Worm (Caenorhabditis elegans) whole organism, late embryonic: ENCODE measurements around the gene C50F4.1.

Experiments
- K02D7.2 ChIP-seq: sonication (generic microtip); optimal IDR thresholded peaks from 2 replicates; lab custom pipeline; 2017; ENCODE audit warnings: mild to moderate bottlenecking, missing genetic modification characterization, missing compliant biosample characterization
- K09A11.1 ChIP-seq: sonication (generic microtip); optimal IDR thresholded peaks from 2 replicates; lab custom pipeline; 2017; ENCODE audit warnings: antibody characterized with exemption, mild to moderate bottlenecking, missing genetic modification characterization, missing compliant biosample characterization; ENCODE audit not compliant: insufficient read depth
- ahr-1 ChIP-seq: sonication (generic microtip); optimal IDR thresholded peaks from 2 replicates; lab custom pipeline; 2016; ENCODE audit warnings: missing genetic modification characterization, missing compliant biosample characterization
- ama-1 ChIP-seq: fragments of 150-350 bp; optimal IDR thresholded peaks from 2 replicates; lab custom pipeline; 2014
- ceh-14 ChIP-seq: sonication (generic microtip); optimal IDR thresholded peaks from 2 replicates; lab custom pipeline; 2016; ENCODE audit warnings: missing genotype, missing genetic modification characterization, missing compliant biosample characterization
- ceh-18 ChIP-seq: sonication (generic microtip); optimal IDR thresholded peaks from 2 replicates; lab custom pipeline; 2016; ENCODE audit warnings: missing genetic modification characterization, missing compliant biosample characterization
- ceh-19 ChIP-seq: fragments of 200-800 bp; sonication (Bioruptor generic); optimal IDR thresholded peaks from 2 replicates; lab custom pipeline; 2018; ENCODE audit warnings: mild to moderate bottlenecking, missing genetic modification characterization, missing compliant biosample characterization
- ceh-2 ChIP-seq: sonication (generic microtip); optimal IDR thresholded peaks from 2 replicates; lab custom pipeline; 2016; ENCODE audit warnings: missing genotype, missing genetic modification characterization, missing compliant biosample characterization
- ceh-22 ChIP-seq: sonication (generic microtip); optimal IDR thresholded peaks from 2 replicates; lab custom pipeline; 2017; ENCODE audit warnings: missing biosample characterization, missing genetic modification characterization
- ceh-31 ChIP-seq: sonication (generic microtip); optimal IDR thresholded peaks from 2 replicates; lab custom pipeline; 2016; ENCODE audit warnings: missing genetic modification characterization, missing compliant biosample characterization
- ceh-34 ChIP-seq: sonication (generic microtip); optimal IDR thresholded peaks from 2 replicates; lab custom pipeline; 2016; ENCODE audit warnings: mild to moderate bottlenecking, missing genetic modification characterization, missing compliant biosample characterization
- ceh-48 ChIP-seq: sonication (generic microtip); optimal IDR thresholded peaks from 2 replicates; lab custom pipeline; 2016; ENCODE audit warnings: missing genetic modification characterization, inconsistent platforms, missing compliant biosample characterization
- ceh-6 ChIP-seq: fragments of 200-800 bp; sonication (Bioruptor generic); optimal IDR thresholded peaks from 2 replicates; lab custom pipeline; 2018; ENCODE audit warnings: mild to moderate bottlenecking, missing genetic modification characterization, missing compliant biosample characterization
- ceh-9 ChIP-seq: sonication (generic microtip); optimal IDR thresholded peaks from 2 replicates; lab custom pipeline; 2016; ENCODE audit warnings: mild to moderate bottlenecking, missing genetic modification characterization, inconsistent platforms, missing compliant biosample characterization
- che-1 ChIP-seq: sonication (generic microtip); optimal IDR thresholded peaks from 2 replicates; lab custom pipeline; 2016; ENCODE audit warnings: mild to moderate bottlenecking, missing genetic modification characterization, missing compliant biosample characterization
- dmd-4 ChIP-seq: sonication (generic microtip); optimal IDR thresholded peaks from 2 replicates; lab custom pipeline; 2016; ENCODE audit warnings: borderline replicate concordance, missing genetic modification characterization, missing compliant biosample characterization
- dve-1 ChIP-seq: sonication (generic microtip); optimal IDR thresholded peaks from 2 replicates; lab custom pipeline; 2017; ENCODE audit warnings: antibody characterized with exemption, mild to moderate bottlenecking, missing genetic modification characterization, missing compliant biosample characterization
- elt-2 ChIP-seq: sonication (generic microtip); optimal IDR thresholded peaks from 2 replicates; lab custom pipeline; 2016; ENCODE audit warnings: missing genetic modification reagents, missing genetic modification characterization, missing compliant biosample characterization
- elt-4 ChIP-seq: sonication (generic microtip); optimal IDR thresholded peaks from 2 replicates; lab custom pipeline; 2016; ENCODE audit warnings: missing genetic modification characterization, missing compliant biosample characterization
- ets-4 ChIP-seq: sonication (generic microtip); optimal IDR thresholded peaks from 2 replicates; lab custom pipeline; 2016; ENCODE audit warnings: missing genetic modification characterization, missing compliant biosample characterization
- fax-1 ChIP-seq: sonication (generic microtip); optimal IDR thresholded peaks from 2 replicates; lab custom pipeline; 2016; ENCODE audit warnings: missing genotype, missing genetic modification characterization, missing compliant biosample characterization
- fkh-10 ChIP-seq: fragments of 150-350 bp; optimal IDR thresholded peaks from 2 replicates; lab custom pipeline; 2014; ENCODE audit warnings: missing biosample characterization, missing genetic modification reagents, missing genetic modification characterization
- fkh-6 ChIP-seq: sonication (generic microtip); optimal IDR thresholded peaks from 2 replicates; lab custom pipeline; 2016; ENCODE audit warnings: missing genetic modification characterization, missing compliant biosample characterization
- hlh-13 ChIP-seq: fragments of 200-800 bp; sonication (Bioruptor generic); optimal IDR thresholded peaks from 2 replicates; lab custom pipeline; 2018; ENCODE audit warnings: mild to moderate bottlenecking, missing genetic modification characterization, missing compliant biosample characterization
- hlh-15 ChIP-seq: sonication (generic microtip); optimal IDR thresholded peaks from 2 replicates; lab custom pipeline; 2016; ENCODE audit warnings: missing genetic modification characterization, missing compliant biosample characterization
- madf-2 ChIP-seq: sonication (generic microtip); optimal IDR thresholded peaks from 2 replicates; lab custom pipeline; 2017; ENCODE audit warnings: missing genetic modification characterization, missing compliant biosample characterization
- mec-3 ChIP-seq: sonication (generic microtip); optimal IDR thresholded peaks from 2 replicates; lab custom pipeline; 2016; ENCODE audit warnings: borderline replicate concordance, missing genetic modification characterization, missing compliant biosample characterization
- nfya-1 ChIP-seq: sonication (generic microtip); optimal IDR thresholded peaks from 2 replicates; lab custom pipeline; 2017; ENCODE audit warnings: missing genetic modification characterization, mild to moderate bottlenecking, missing compliant biosample characterization, antibody characterized with exemption, moderate library complexity
- nhr-11 ChIP-seq: fragments of 150-350 bp; optimal IDR thresholded peaks from 2 replicates; lab custom pipeline; 2014; ENCODE audit warnings: missing biosample characterization, missing genetic modification characterization
- npax-4 ChIP-seq: sonication (generic microtip); optimal IDR thresholded peaks from 2 replicates; lab custom pipeline; 2016; ENCODE audit warnings: missing genetic modification characterization, missing compliant biosample characterization
- odd-2 ChIP-seq: sonication (generic microtip); optimal IDR thresholded peaks from 2 replicates; lab custom pipeline; 2017; ENCODE audit warnings: antibody characterized with exemption, mild to moderate bottlenecking, missing genetic modification characterization, missing compliant biosample characterization
- pat-9 ChIP-seq: fragments of 200-800 bp; sonication (Bioruptor generic); optimal IDR thresholded peaks from 2 replicates; lab custom pipeline; 2018; ENCODE audit warnings: mild to moderate bottlenecking, missing genetic modification characterization, moderate library complexity, missing compliant biosample characterization
- pax-1 ChIP-seq: fragments of 150-350 bp; optimal IDR thresholded peaks from 2 replicates; lab custom pipeline; 2014; ENCODE audit warnings: missing biosample characterization, missing genetic modification characterization
- pqm-1 ChIP-seq: sonication (generic microtip); optimal IDR thresholded peaks from 2 replicates; lab custom pipeline; 2016; ENCODE audit warnings: missing genetic modification characterization, missing compliant biosample characterization
- pros-1 ChIP-seq: fragments of 150-350 bp; optimal IDR thresholded peaks from 2 replicates; lab custom pipeline; 2014; ENCODE audit warnings: missing biosample characterization, missing genetic modification reagents, missing genetic modification characterization
- ref-2 ChIP-seq: sonication (generic microtip); optimal IDR thresholded peaks from 2 replicates; lab custom pipeline; 2016; ENCODE audit warnings: missing genetic modification characterization, missing compliant biosample characterization
- rnt-1 ChIP-seq: sonication (generic microtip); optimal IDR thresholded peaks from 2 replicates; lab custom pipeline; 2016; ENCODE audit warnings: missing genetic modification characterization, missing compliant biosample characterization
- sox-2 ChIP-seq: fragments of 200-800 bp; sonication (Bioruptor generic); IDR thresholded peaks from 2 replicates; pipeline ENCODE4 v1.3.6; 2022; ENCODE audit warnings: missing genetic modification reagents, missing genetic modification characterization, missing compliant biosample characterization
- syd-9 ChIP-seq: sonication (generic microtip); optimal IDR thresholded peaks from 2 replicates; lab custom pipeline; 2016; ENCODE audit warnings: mild to moderate bottlenecking, missing genetic modification characterization, moderate library complexity, missing compliant biosample characterization
- tbx-2 ChIP-seq: sonication (generic microtip); optimal IDR thresholded peaks from 2 replicates; lab custom pipeline; 2016; ENCODE audit warnings: missing genetic modification characterization, missing compliant biosample characterization
- unc-3 ChIP-seq, 2 experiments: fragments of 200-800 bp in 1 of 2; sonication (Bioruptor generic) in 1 of 2; sonication (generic microtip) in 1 of 2; conservative IDR thresholded peaks in 1 of 2; optimal IDR thresholded peaks in 1 of 2; 2 replicates each; pipeline versions ENCODE4 v1.3.6 to Lab custom; 2016 to 2022; ENCODE audit warnings: missing compliant biosample characterization in 2 of 2, missing genetic modification characterization in 2 of 2, missing genetic modification reagents in 1 of 2
- unc-86 ChIP-seq: sonication (generic microtip); optimal IDR thresholded peaks from 2 replicates; lab custom pipeline; 2016; ENCODE audit warnings: missing genetic modification characterization, missing compliant biosample characterization
- zip-5 ChIP-seq: sonication (generic microtip); optimal IDR thresholded peaks from 2 replicates; lab custom pipeline; 2016; ENCODE audit warnings: missing genetic modification characterization, missing compliant biosample characterization

The C50F4.1 gene

DNA sequence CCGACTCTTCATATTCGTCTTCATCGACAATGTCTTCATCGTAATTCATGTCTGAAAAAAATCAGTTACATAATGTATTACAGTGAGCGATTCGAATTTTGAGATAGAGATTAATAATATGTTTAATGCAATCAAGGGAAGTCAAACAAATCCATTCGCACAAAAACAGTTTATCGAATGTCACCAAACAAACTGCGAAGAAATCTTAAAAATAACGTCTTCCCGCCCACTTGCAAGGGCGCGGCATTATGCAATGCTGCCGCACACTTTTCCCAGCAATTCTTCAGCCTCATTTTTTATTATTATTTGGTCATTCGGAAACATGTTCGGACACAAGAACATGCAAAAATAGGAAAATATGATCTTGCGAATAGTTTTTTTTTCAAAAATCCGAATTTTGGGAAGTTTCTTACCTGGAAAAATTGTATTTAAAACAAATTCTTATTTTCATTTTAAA, 17.6 kb downstream of the C50F4.1 start, which contains the start of gene mdf-1 (continued):
- peak; percentile 50 for TF ChIP-seq ceh-14 (tag; lab: Kevin White, UChicago)
- no peak for TF ChIP-seq dve-1 (tag; lab: Kevin White, UChicago)
- TF ChIP-seq K02D7.2 (tag; lab: Kevin White, UChicago): peak; percentile 16
- TF ChIP-seq mec-3 (tag; lab: Kevin White, UChicago): no peak
- no peak for TF ChIP-seq ceh-48 (tag; lab: Kevin White, UChicago)
- no peak for TF ChIP-seq ama-1 (lab: Kevin White, UChicago)
- no peak for TF ChIP-seq fkh-6
- TF ChIP-seq madf-2 (tag; lab: Kevin White, UChicago): no peak
- peak; percentile 69 for TF ChIP-seq nfya-1 (tag; lab: Kevin White, UChicago)
- peak; percentile 6 for TF ChIP-seq ceh-2 (tag; lab: Kevin White, UChicago)
- no peak for TF ChIP-seq ahr-1 (tag; lab: Kevin White, UChicago)
- TF ChIP-seq zip-5 (tag; lab: Kevin White, UChicago): no peak
- no peak for TF ChIP-seq pros-1
- peak; percentile 62 for TF ChIP-seq K09A11.1 (tag; lab: Kevin White, UChicago)
- peak; percentile 14 for TF ChIP-seq ceh-34 (tag; lab: Kevin White, UChicago)
- TF ChIP-seq ceh-18 (tag; lab: Kevin White, UChicago): peak; percentile 31
- TF ChIP-seq odd-2 (tag; lab: Kevin White, UChicago): no peak
- TF ChIP-seq ceh-22 (tag; lab: Kevin White, UChicago): no peak
- TF ChIP-seq che-1: peak; percentile 2
- peak; percentile 25 for TF ChIP-seq unc-86 (tag; lab: Kevin White, UChicago)
- peak; percentile 73 for TF ChIP-seq tbx-2
- TF ChIP-seq rnt-1 (tag; lab: Kevin White, UChicago): no peak
- no peak for TF ChIP-seq ets-4 (tag; lab: Kevin White, UChicago)

DNA sequence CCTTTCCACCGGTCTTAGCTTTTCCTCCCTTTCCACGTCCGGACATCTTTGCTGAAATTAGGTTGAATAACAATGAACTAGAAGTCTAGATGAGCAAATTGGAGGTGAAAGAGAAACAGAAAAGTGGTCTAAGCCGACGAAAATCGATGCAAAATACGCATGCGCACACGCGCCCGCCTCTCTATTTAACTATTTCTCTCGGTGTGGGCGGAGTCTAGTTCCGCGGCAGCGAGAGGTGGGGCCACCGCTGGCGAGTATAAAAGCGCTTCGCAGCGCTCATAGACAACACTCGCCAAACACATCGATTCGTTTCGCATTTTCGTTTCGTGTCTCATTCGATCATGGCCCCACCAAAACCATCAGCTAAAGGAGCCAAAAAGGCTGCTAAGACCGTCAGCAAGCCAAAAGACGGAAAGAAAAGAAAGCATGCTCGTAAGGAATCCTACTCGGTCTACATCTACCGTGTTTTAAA, 18.7 kb downstream of the C50F4.1 start, which contains the start of the genes his-35 and his-41:
Gene his-35 (minus strand): TSS at position 51 of the 472 bp plus-strand sequence.
Gene his-41 (plus strand): TSS at position 299 of the 472 bp plus-strand sequence.
- peak; percentile 11 for TF ChIP-seq ceh-31 (tag; lab: Kevin White, UChicago)
- peak; percentile 56 for TF ChIP-seq ceh-48 (tag; lab: Kevin White, UChicago)
- TF ChIP-seq dve-1 (tag; lab: Kevin White, UChicago): peak; percentile 6
- TF ChIP-seq nfya-1 (tag; lab: Kevin White, UChicago): peak; percentile 39
- no peak for TF ChIP-seq ceh-18 (tag; lab: Kevin White, UChicago)
- no peak for TF ChIP-seq nhr-11 (tag; lab: Kevin White, UChicago)
- no peak for TF ChIP-seq ceh-14 (tag; lab: Kevin White, UChicago)
- TF ChIP-seq rnt-1 (tag; lab: Kevin White, UChicago): peak; percentile 11
- TF ChIP-seq dmd-4 (tag; lab: Kevin White, UChicago): no peak

DNA sequence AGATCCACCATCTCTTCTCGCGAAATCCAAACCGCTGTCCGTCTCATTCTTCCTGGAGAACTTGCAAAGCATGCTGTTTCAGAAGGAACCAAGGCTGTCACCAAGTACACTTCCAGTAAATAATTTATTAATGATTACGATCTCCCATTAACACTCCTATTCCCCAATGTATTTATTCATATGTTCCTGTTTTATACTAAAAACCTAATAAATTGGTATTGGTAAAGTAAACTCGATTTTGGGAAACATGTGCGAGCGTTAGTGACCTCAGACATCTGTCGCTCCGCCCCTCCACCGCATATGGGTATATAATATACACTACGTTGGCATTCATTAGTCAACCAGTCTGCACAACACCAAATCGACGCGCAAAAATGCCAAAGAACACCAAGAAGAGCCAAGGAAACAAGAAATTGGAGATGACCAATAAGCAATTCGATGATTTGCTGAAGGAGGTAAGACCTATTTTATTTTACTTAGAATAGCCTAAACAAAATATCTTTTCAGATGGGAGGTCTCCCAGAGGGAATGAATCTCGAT, 19.5 kb downstream of the C50F4.1 start, which contains the start of gene C50F4.6:
Gene C50F4.6 (plus strand): TSS at position 51 of the 540 bp plus-strand sequence.
- no peak for TF ChIP-seq ceh-19 (GFP tag; lab: Kevin White, UChicago)
- TF ChIP-seq nfya-1 (tag; lab: Kevin White, UChicago): peak; percentile 22

DNA sequence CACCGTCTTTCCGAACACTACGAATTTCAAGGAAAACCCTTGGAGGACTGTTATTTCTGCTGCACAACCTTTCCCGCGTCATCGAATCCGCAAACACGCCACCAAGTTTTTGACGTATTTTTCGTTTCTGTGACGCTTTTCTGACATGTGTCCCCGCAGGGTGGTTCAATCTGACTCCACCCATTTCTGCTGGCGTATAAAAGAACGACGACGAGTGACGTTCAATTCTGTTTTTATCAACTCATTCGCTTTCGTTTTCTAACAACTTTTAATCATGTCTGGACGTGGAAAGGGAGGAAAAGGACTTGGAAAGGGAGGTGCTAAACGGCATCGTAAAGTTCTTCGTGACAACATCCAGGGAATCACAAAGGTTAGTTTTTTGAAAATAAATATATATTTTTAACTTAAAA, 20.3 kb downstream of the C50F4.1 start, which contains the start of gene his-37:
Gene his-37 (plus strand): TSS at position 246 of the 410 bp plus-strand sequence.
- TF ChIP-seq ref-2 (peak; percentile 85), pax-1 (tag; lab: Kevin White, UChicago) (peak; percentile 79), elt-4 (tag; lab: Kevin White, UChicago) (no peak), ceh-6 (GFP tag; lab: Kevin White, UChicago) (no peak), fkh-6 (no peak), ets-4 (tag; lab: Kevin White, UChicago) (peak; percentile 86), pat-9 (tag; lab: Kevin White, UChicago) (no peak), npax-4 (tag; lab: Kevin White, UChicago) (no peak), unc-3 (GFP tag; conservative IDR thresholded peaks at IDR 0.05; lab: Robert Waterston, UW) (no peak), unc-3 (tag; optimal IDR thresholded peaks at IDR 0.05; lab: Kevin White, UChicago) (peak; percentile 65), hlh-13 (GFP tag; lab: Kevin White, UChicago) (no peak), sox-2 (GFP tag; lab: Robert Waterston, UW) (no peak), ceh-34 (tag; lab: Kevin White, UChicago) (peak; percentile 67), elt-2 (peak; percentile 83), fax-1 (tag; lab: Kevin White, UChicago) (no peak), zip-5 (tag; lab: Kevin White, UChicago) (no peak), ceh-18 (tag; lab: Kevin White, UChicago) (peak; percentile 96), pqm-1 (peak; percentile 76), syd-9 (tag; lab: Kevin White, UChicago) (peak; percentile 57), nfya-1 (tag; lab: Kevin White, UChicago) (peak; percentile 93), ceh-9 (tag; lab: Kevin White, UChicago) (no peak), ceh-31 (tag; lab: Kevin White, UChicago) (peak; percentile 96), hlh-15 (tag; lab: Kevin White, UChicago) (no peak), ceh-19 (GFP tag; lab: Kevin White, UChicago) (no peak), fkh-10 (peak; percentile 50)
